Fruit fly (Drosophila melanogaster): Measurements from ENCODE around the gene toc.

dm6 chr2L:3078741-3079140, 65.8 kb downstream of the toc start:
- no peak for TF ChIP-seq CG8478 (optimal IDR thresholded peaks at IDR 0.05)
- no peak for TF ChIP-seq CTCF (optimal IDR thresholded peaks at IDR 0.05)

Data from S2 (cell line).